Worm (Caenorhabditis elegans) whole organism, mixed stage, embryonic: ENCODE results near the gene ins-39.
A peak's percentile ranks its signal among the peaks of the same experiment; 100 is the strongest.

Source experiments
- M03D4.4 ChIP-seq: sonication (generic microtip); optimal IDR thresholded peaks from 2 replicates; lab custom pipeline; 2017; ENCODE audit warnings: mild to moderate bottlenecking, missing genetic modification characterization, missing compliant biosample characterization
- ceh-83 ChIP-seq: fragments of 200-800 bp; sonication (Bioruptor generic); optimal IDR thresholded peaks from 2 replicates; lab custom pipeline; 2018; ENCODE audit warnings: mild to moderate bottlenecking, missing genetic modification characterization, missing compliant biosample characterization
- ces-1 ChIP-seq: fragments of 150-350 bp; optimal IDR thresholded peaks from 2 replicates; lab custom pipeline; 2014; ENCODE audit warnings: missing biosample characterization, missing genetic modification reagents, missing genetic modification characterization
- drap-1 ChIP-seq: fragments of 200-800 bp; sonication (Bioruptor generic); optimal IDR thresholded peaks from 3 replicates; lab custom pipeline; 2018; ENCODE audit warnings: mild to moderate bottlenecking, missing genetic modification characterization, missing compliant biosample characterization
- elt-1 ChIP-seq: sonication (generic microtip); optimal IDR thresholded peaks from 2 replicates; lab custom pipeline; 2017; ENCODE audit warnings: missing genetic modification characterization, mild to moderate bottlenecking, missing compliant biosample characterization, antibody characterized with exemption, moderate library complexity, borderline replicate concordance; ENCODE audit not compliant: insufficient read depth
- elt-3 ChIP-seq: fragments of 150-350 bp; optimal IDR thresholded peaks from 2 replicates; lab custom pipeline; 2014; ENCODE audit warnings: missing biosample characterization, missing genetic modification characterization
- flh-1 ChIP-seq: fragments of 200-800 bp; sonication (Bioruptor generic); optimal IDR thresholded peaks from 2 replicates; lab custom pipeline; 2018; ENCODE audit warnings: mild to moderate bottlenecking, missing genetic modification characterization, moderate library complexity, missing compliant biosample characterization
- ham-2 ChIP-seq: fragments of 200-800 bp; sonication (Bioruptor generic); optimal IDR thresholded peaks from 2 replicates; lab custom pipeline; 2018; ENCODE audit warnings: mild to moderate bottlenecking, missing genetic modification characterization, missing compliant biosample characterization
- hlh-1 ChIP-seq: fragments of 150-350 bp; optimal IDR thresholded peaks from 2 replicates; lab custom pipeline; 2014; ENCODE audit warnings: missing biosample characterization, missing genetic modification reagents, missing genetic modification characterization
- lin-13 ChIP-seq: fragments of 150-350 bp; optimal IDR thresholded peaks from 2 replicates; lab custom pipeline; 2014; ENCODE audit warnings: missing biosample characterization, missing genetic modification characterization
- lin-32 ChIP-seq: fragments of 200-800 bp; sonication (Bioruptor generic); optimal IDR thresholded peaks from 2 replicates; lab custom pipeline; 2018; ENCODE audit warnings: mild to moderate bottlenecking, missing genetic modification characterization, missing compliant biosample characterization
- lsy-2 ChIP-seq: fragments of 150-350 bp; optimal IDR thresholded peaks from 2 replicates; lab custom pipeline; 2014; ENCODE audit warnings: missing biosample characterization, missing genetic modification characterization
- mab-5 ChIP-seq: fragments of 150-350 bp; optimal IDR thresholded peaks from 2 replicates; lab custom pipeline; 2014; ENCODE audit warnings: missing biosample characterization, missing genetic modification characterization
- mep-1 ChIP-seq: fragments of 150-350 bp; optimal IDR thresholded peaks from 2 replicates; lab custom pipeline; 2017; ENCODE audit warnings: missing biosample characterization, missing genetic modification reagents, missing genetic modification characterization, inconsistent platforms
- mls-2 ChIP-seq: sonication (generic microtip); optimal IDR thresholded peaks from 2 replicates; lab custom pipeline; 2016; ENCODE audit warnings: mild to moderate bottlenecking, missing genetic modification characterization, moderate library complexity, missing compliant biosample characterization
- nhr-12 ChIP-seq: fragments of 150-350 bp; optimal IDR thresholded peaks from 2 replicates; lab custom pipeline; 2014; ENCODE audit warnings: missing biosample characterization, missing genetic modification characterization
- nhr-2 ChIP-seq: fragments of 150-350 bp; optimal IDR thresholded peaks from 2 replicates; lab custom pipeline; 2014; ENCODE audit warnings: missing biosample characterization, missing genetic modification characterization
- nhr-237 ChIP-seq: fragments of 150-350 bp; optimal IDR thresholded peaks from 2 replicates; lab custom pipeline; 2014; ENCODE audit warnings: missing biosample characterization, missing genetic modification characterization
- nhr-28 ChIP-seq: fragments of 150-350 bp; optimal IDR thresholded peaks from 2 replicates; lab custom pipeline; 2014; ENCODE audit warnings: missing biosample characterization, missing genetic modification characterization
- nhr-76 ChIP-seq: sonication (generic microtip); optimal IDR thresholded peaks from 2 replicates; lab custom pipeline; 2017; ENCODE audit warnings: missing biosample characterization, missing genetic modification characterization
- sem-2 ChIP-seq: fragments of 200-800 bp; sonication (Bioruptor generic); optimal IDR thresholded peaks from 2 replicates; lab custom pipeline; 2018; ENCODE audit warnings: mild to moderate bottlenecking, missing genetic modification characterization, missing compliant biosample characterization
- snpc-4 ChIP-seq: fragments of 150-350 bp; optimal IDR thresholded peaks from 2 replicates; lab custom pipeline; 2014; ENCODE audit warnings: missing biosample characterization, missing genetic modification characterization
- sptf-1 ChIP-seq: sonication (generic microtip); optimal IDR thresholded peaks from 2 replicates; lab custom pipeline; 2017; ENCODE audit warnings: mild to moderate bottlenecking, missing genetic modification characterization, moderate library complexity, missing compliant biosample characterization
- tbx-8 ChIP-seq: fragments of 200-800 bp; sonication (Bioruptor generic); optimal IDR thresholded peaks from 2 replicates; lab custom pipeline; 2018; ENCODE audit warnings: mild to moderate bottlenecking, missing genetic modification characterization, moderate library complexity, missing compliant biosample characterization
- unc-120 ChIP-seq: sonication (generic microtip); optimal IDR thresholded peaks from 2 replicates; lab custom pipeline; 2017; ENCODE audit warnings: missing genetic modification characterization, missing compliant biosample characterization; ENCODE audit not compliant: poor library complexity, severe bottlenecking
- unc-39 ChIP-seq: fragments of 150-350 bp; optimal IDR thresholded peaks from 2 replicates; lab custom pipeline; 2014; ENCODE audit warnings: missing biosample characterization, missing genetic modification characterization
- unc-62 ChIP-seq: fragments of 150-350 bp; optimal IDR thresholded peaks from 2 replicates; lab custom pipeline; 2014; ENCODE audit warnings: missing biosample characterization, missing genetic modification reagents, missing genetic modification characterization
- zip-8 ChIP-seq: fragments of 150-350 bp; optimal IDR thresholded peaks from 2 replicates; lab custom pipeline; 2014; ENCODE audit warnings: missing biosample characterization, missing genetic modification characterization

The ins-39 gene

ce11 chrX:1337834-1338233, 6.4 kb downstream of the ins-39 start:
- no peak for TF ChIP-seq ces-1 (GFP tag; lab: Kevin White, UChicago)
- no peak for TF ChIP-seq lin-13 (tag; lab: Kevin White, UChicago)
- TF ChIP-seq mls-2 (tag; lab: Kevin White, UChicago): no peak
- no peak for TF ChIP-seq zip-8 (tag; lab: Kevin White, UChicago)
- no peak for TF ChIP-seq lin-32 (GFP tag; lab: Kevin White, UChicago)
- TF ChIP-seq, all 35 proteins: peak for 0

ce11 chrX:1337009-1337408, 7.2 kb downstream of the ins-39 start, which contains the start of gene ttr-37:
Gene ttr-37, minus strand, starts transcription at chrX:1337175.
- TF ChIP-seq unc-39 (tag; lab: Kevin White, UChicago): no peak
- TF ChIP-seq lsy-2: no peak
- no peak for TF ChIP-seq flh-1 (GFP tag; lab: Kevin White, UChicago)
- TF ChIP-seq nhr-2 (tag; lab: Kevin White, UChicago): no peak
- no peak for TF ChIP-seq unc-62 (GFP tag; lab: Kevin White, UChicago)
- no peak for TF ChIP-seq snpc-4 (tag; lab: Kevin White, UChicago)
- no peak for TF ChIP-seq mep-1 (tag; lab: Kevin White, UChicago)
- no peak for TF ChIP-seq sptf-1 (tag; lab: Kevin White, UChicago)
- no peak for TF ChIP-seq nhr-76 (tag; lab: Kevin White, UChicago)
- TF ChIP-seq hlh-1 (tag; lab: Kevin White, UChicago): no peak
- no peak for TF ChIP-seq elt-3

ce11 chrX:1329847-1330246, 14.4 kb downstream of the ins-39 start, which contains the start of gene F21E9.2:
Gene F21E9.2, minus strand, starts transcription at chrX:1329947.
- TF ChIP-seq hlh-1 (tag; lab: Kevin White, UChicago) (no peak), nhr-2 (tag; lab: Kevin White, UChicago) (no peak), nhr-28 (tag; lab: Kevin White, UChicago) (no peak), mab-5 (tag; lab: Kevin White, UChicago) (no peak), zip-8 (tag; lab: Kevin White, UChicago) (no peak), ces-1 (GFP tag; lab: Kevin White, UChicago) (no peak), elt-1 (tag; lab: Kevin White, UChicago) (no peak), nhr-12 (no peak), mep-1 (tag; lab: Kevin White, UChicago) (no peak), sem-2 (no peak), M03D4.4 (tag; lab: Kevin White, UChicago) (no peak), drap-1 (no peak), ceh-83 (GFP tag; lab: Kevin White, UChicago) (no peak), tbx-8 (GFP tag; lab: Kevin White, UChicago) (no peak)

- TF ChIP-seq unc-62 (GFP tag; lab: Kevin White, UChicago): no peak
- no peak for TF ChIP-seq sem-2
Observed at ce11 chrX:1327201-1327600, 17.0 kb downstream of the ins-39 start.

- TF ChIP-seq mls-2 (tag; lab: Kevin White, UChicago) (peak; percentile 8), sptf-1 (tag; lab: Kevin White, UChicago) (peak; percentile 47), unc-62 (GFP tag; lab: Kevin White, UChicago) (peak; percentile 10), unc-39 (tag; lab: Kevin White, UChicago) (no peak), ham-2 (GFP tag; lab: Kevin White, UChicago) (peak; percentile 53), nhr-76 (tag; lab: Kevin White, UChicago) (no peak), elt-3 (no peak), nhr-12 (no peak), mep-1 (tag; lab: Kevin White, UChicago) (peak; percentile 84), ces-1 (GFP tag; lab: Kevin White, UChicago) (peak; percentile 99), drap-1 (peak; percentile 46), lsy-2 (peak; percentile 25), nhr-237 (tag; lab: Kevin White, UChicago) (peak; percentile 91), mab-5 (tag; lab: Kevin White, UChicago) (peak; percentile 29)
Observed at ce11 chrX:1322997-1323396, 21.2 kb downstream of the ins-39 start.

- TF ChIP-seq unc-120 (no peak), elt-3 (no peak), nhr-28 (tag; lab: Kevin White, UChicago) (no peak)
Observed at ce11 chrX:1321044-1321443, 23.2 kb downstream of the ins-39 start, which contains the start of gene pdk-1. Gene pdk-1, plus strand, starts transcription at chrX:1321344.
